Fruit fly (Drosophila melanogaster): Measurements from ENCODE around the gene Hsp23.

The Hsp23 gene

DNA sequence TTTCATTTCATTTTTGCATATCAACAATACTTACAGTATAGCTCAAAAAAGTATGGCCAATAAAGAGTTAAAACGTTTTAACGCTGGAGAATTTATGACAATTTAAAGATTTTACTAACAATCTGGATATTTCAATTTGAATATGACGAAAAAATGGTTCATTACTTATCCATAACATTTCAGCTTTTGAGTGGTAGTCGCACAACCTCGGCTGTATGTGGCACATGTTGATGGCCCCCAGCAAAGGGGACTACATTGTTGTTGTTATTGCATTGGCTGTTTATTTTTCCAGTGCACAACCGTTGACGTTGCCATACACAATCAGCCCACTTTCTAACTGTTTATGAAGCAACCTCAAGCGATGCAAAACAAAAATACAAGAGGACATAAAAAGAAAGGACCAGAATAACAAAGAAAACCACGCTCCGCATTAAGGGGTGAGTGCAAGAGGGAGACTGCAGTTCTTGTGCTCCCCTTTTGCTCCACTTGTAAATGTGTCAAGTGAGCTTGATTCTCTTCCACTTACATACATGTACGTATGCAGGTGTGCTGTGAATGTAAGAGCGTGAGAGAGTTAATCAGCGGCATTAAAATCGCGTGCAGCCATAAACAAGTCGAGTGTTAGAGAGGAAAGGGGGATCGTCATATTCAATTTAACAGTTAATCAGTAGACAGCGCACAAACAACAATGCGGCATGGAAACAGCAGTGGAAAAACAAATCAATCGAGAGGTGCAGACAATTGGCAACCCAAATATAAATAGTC, 38.6 kb downstream of the Hsp23 start (continued):
- TF ChIP-seq CG6808 (GFP tag; optimal IDR thresholded peaks at IDR 0.05) = peak; percentile 93
- TF ChIP-seq Hr38 (GFP tag; optimal IDR thresholded peaks at IDR 0.05) = no peak
- TF ChIP-seq eg (GFP tag; IDR thresholded peaks at IDR 0.05) = peak; percentile 98
- peak; percentile 94 for TF ChIP-seq CG3032 (tag; optimal IDR thresholded peaks at IDR 0.05)
- peak; percentile 100 for TF ChIP-seq dsx (GFP tag; optimal IDR thresholded peaks at IDR 0.05; ENCODE audit: poor library complexity, severe bottlenecking)
- peak; percentile 98 for TF ChIP-seq Smox (GFP tag; optimal IDR thresholded peaks at IDR 0.05)
- TF ChIP-seq acj6 (GFP tag; optimal IDR thresholded peaks at IDR 0.05) = peak; percentile 96
- TF ChIP-seq dac (GFP tag; optimal IDR thresholded peaks at IDR 0.05) = peak; percentile 89
- peak; percentile 96 for TF ChIP-seq achi (GFP tag; optimal IDR thresholded peaks at IDR 0.05)
- peak; percentile 97 for TF ChIP-seq pdm3 (GFP tag; optimal IDR thresholded peaks at IDR 0.05)
- peak; percentile 91 for TF ChIP-seq Blimp-1 (GFP tag; optimal IDR thresholded peaks at IDR 0.05)
- peak; percentile 98 for TF ChIP-seq CG6792 (GFP tag; optimal IDR thresholded peaks at IDR 0.05)
- peak; percentile 89 for TF ChIP-seq vri (GFP tag; optimal IDR thresholded peaks at IDR 0.05)
- TF ChIP-seq CG10631 (GFP tag; optimal IDR thresholded peaks at IDR 0.05) = peak; percentile 94
- TF ChIP-seq CG10669 (GFP tag; optimal IDR thresholded peaks at IDR 0.05) = peak; percentile 97
- TF ChIP-seq lz (GFP tag; optimal IDR thresholded peaks at IDR 0.05) = peak; percentile 98
- TF ChIP-seq CG11902 (GFP tag; optimal IDR thresholded peaks at IDR 0.05) = peak; percentile 95
- TF ChIP-seq ss (GFP tag; optimal IDR thresholded peaks at IDR 0.05) = peak; percentile 93 to 96
- peak; percentile 93 for TF ChIP-seq Gug (GFP tag; IDR thresholded peaks at IDR 0.05)
- TF ChIP-seq CG16779 (tag; optimal IDR thresholded peaks at IDR 0.05) = peak; percentile 94
- peak; percentile 94 for TF ChIP-seq CG6276 (GFP tag; optimal IDR thresholded peaks at IDR 0.05)
- TF ChIP-seq net (GFP tag; optimal IDR thresholded peaks at IDR 0.05) = peak; percentile 97
- peak; percentile 98 for TF ChIP-seq Sox102F (GFP tag; optimal IDR thresholded peaks at IDR 0.05)
- peak; percentile 97 for TF ChIP-seq Ets96B (tag; optimal IDR thresholded peaks at IDR 0.05)

DNA sequence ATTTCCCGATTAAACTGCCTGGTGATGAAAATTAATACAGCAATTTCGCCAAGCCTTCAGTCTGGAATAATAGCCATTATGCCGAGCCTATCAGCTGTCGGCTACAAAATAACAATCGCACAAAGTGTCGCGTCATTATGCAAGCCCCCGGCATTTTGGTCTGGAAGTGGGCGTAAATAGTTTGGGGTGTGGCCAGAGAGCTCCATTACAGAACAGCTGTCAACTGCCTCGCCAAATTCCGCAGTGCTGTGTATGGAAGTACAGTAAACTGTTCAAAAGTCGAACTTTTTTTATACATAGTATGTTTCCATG, 39.1 kb downstream of the Hsp23 start:
- TF ChIP-seq CG6854 (GFP tag; optimal IDR thresholded peaks at IDR 0.05) (no peak), cyc (GFP tag; optimal IDR thresholded peaks at IDR 0.05) (no peak), Sox102F (GFP tag; optimal IDR thresholded peaks at IDR 0.05) (no peak), Eip93F (GFP tag; optimal IDR thresholded peaks at IDR 0.05) (no peak), eg (GFP tag; IDR thresholded peaks at IDR 0.05) (no peak)

- no peak for TF ChIP-seq topi (GFP tag; optimal IDR thresholded peaks at IDR 0.05)
- peak in 1 of 2 experiments; percentile 52 for TF ChIP-seq ss (GFP tag; optimal IDR thresholded peaks at IDR 0.05)
- TF ChIP-seq CG10669 (GFP tag; optimal IDR thresholded peaks at IDR 0.05) = no peak
- TF ChIP-seq Gug (GFP tag; IDR thresholded peaks at IDR 0.05) = no peak
Measured at dm6 chr3L:9421621-9422020, 39.9 kb downstream of the Hsp23 start.

DNA sequence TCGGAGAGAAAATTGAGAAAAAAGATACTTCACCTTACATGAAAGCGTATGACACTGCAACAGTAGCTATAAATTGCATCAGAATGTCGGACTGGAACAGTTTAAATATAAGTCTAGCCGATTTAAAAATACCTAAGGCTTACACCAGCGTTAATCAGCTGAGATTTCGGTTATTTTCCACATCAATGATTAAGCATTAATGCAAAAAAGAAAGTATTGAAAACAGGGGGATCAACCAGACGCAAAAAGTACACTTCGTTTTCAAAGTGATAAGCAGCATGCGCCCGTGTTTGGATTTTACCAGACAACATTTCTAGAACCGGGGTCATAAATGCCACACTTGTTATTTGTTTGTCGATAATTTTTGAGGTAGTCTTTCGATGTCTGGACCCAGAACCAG, 40.5 kb downstream of the Hsp23 start:
- TF ChIP-seq CG11762 (GFP tag; optimal IDR thresholded peaks at IDR 0.05; ENCODE audit: insufficient read depth) (no peak), Eip78C (GFP tag) (peak; percentile 8)

DNA sequence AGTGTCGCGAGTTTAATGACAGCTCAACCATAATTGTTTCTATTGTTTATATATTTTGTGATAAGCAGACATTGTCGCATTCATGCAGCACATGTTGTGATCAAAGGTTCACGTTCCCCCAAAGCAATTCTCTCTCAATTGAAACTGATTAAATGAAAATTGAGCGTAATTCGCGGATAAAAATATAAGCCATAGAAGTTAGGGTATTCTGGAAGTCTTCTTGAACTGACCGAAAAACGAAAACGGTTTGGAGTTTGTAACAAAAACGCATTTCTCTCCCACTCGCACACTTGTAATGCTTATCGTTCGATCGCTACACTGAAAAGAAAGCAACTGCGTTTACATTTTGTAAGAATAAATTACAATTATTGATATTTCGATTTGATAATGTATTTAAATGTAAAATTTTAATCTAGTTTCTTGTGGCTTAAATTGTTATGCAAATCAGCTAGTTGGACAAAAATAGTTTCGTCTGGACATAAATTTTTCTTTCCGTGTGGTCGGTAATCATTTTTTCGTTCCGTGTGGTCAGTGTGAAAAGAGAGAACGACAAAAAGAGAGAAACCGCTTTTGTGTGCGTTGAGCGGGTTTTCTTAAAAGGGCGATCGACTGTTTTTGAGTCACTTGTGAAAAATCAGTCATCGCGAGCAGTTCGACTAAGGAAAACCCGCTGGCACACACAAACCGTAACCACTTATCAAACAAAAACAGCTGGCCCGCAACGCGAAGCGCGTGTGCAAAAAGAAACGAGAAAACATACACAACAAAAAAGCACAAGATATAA, 41.1 kb downstream of the Hsp23 start, which contains the start of gene aay:
Gene aay, plus strand, starts transcription at position 618 of the 784 bp plus-strand sequence.
- peak; percentile 99 for TF ChIP-seq acj6 (GFP tag; optimal IDR thresholded peaks at IDR 0.05)
- peak; percentile 96 for TF ChIP-seq Blimp-1 (GFP tag; optimal IDR thresholded peaks at IDR 0.05)
- TF ChIP-seq fd85E (GFP tag; optimal IDR thresholded peaks at IDR 0.05) = peak; percentile 97
- TF ChIP-seq svp (GFP tag) = peak; percentile 100
- TF ChIP-seq CG11762 (GFP tag; optimal IDR thresholded peaks at IDR 0.05; ENCODE audit: insufficient read depth) = peak; percentile 98
- peak; percentile 97 for TF ChIP-seq CG3032 (tag; optimal IDR thresholded peaks at IDR 0.05)
- peak; percentile 100 for TF ChIP-seq CG34406 (GFP tag; optimal IDR thresholded peaks at IDR 0.05)
- TF ChIP-seq Gug (GFP tag; IDR thresholded peaks at IDR 0.05) = peak; percentile 98
- TF ChIP-seq lz (GFP tag; optimal IDR thresholded peaks at IDR 0.05) = peak; percentile 99
- TF ChIP-seq CG8319 (GFP tag; optimal IDR thresholded peaks at IDR 0.05) = peak; percentile 98
- peak; percentile 99 for TF ChIP-seq Eip75B (GFP tag; optimal IDR thresholded peaks at IDR 0.05)
- TF ChIP-seq Ets96B (tag; optimal IDR thresholded peaks at IDR 0.05) = peak; percentile 98
- peak; percentile 98 for TF ChIP-seq vri (GFP tag; optimal IDR thresholded peaks at IDR 0.05)
- peak; percentile 97 for TF ChIP-seq CG1621 (tag; optimal IDR thresholded peaks at IDR 0.05)
- peak; percentile 100 for TF ChIP-seq esn (GFP tag; optimal IDR thresholded peaks at IDR 0.05)
- peak; percentile 100 for TF ChIP-seq Sox102F (GFP tag; optimal IDR thresholded peaks at IDR 0.05)
- TF ChIP-seq OdsH (GFP tag; optimal IDR thresholded peaks at IDR 0.05) = peak; percentile 99
- TF ChIP-seq CG32006 (GFP tag; optimal IDR thresholded peaks at IDR 0.05) = peak; percentile 99
- peak; percentile 99 for TF ChIP-seq Met (GFP tag; optimal IDR thresholded peaks at IDR 0.05)
- TF ChIP-seq topi (GFP tag; optimal IDR thresholded peaks at IDR 0.05) = peak; percentile 99
- TF ChIP-seq CG11902 (GFP tag; optimal IDR thresholded peaks at IDR 0.05) = peak; percentile 98
